Worm (Caenorhabditis elegans) whole organism, midembryonic: ENCODE results near the gene ifta-2.

ENCODE experiments used
- T22C8.4 ChIP-seq: fragments of 200-800 bp; sonication (Bioruptor generic); IDR thresholded peaks from 2 replicates; pipeline ENCODE4 v1.3.6; 2022; ENCODE audit warnings: missing genetic modification characterization, missing compliant biosample characterization
- cog-1 ChIP-seq: sonication (generic microtip); optimal IDR thresholded peaks from 2 replicates; lab custom pipeline; 2016; ENCODE audit warnings: missing genetic modification characterization, missing compliant biosample characterization
- flt-1 ChIP-seq: fragments of 200-800 bp; sonication (Bioruptor generic); IDR thresholded peaks from 2 replicates; pipeline ENCODE4 v1.3.6; 2022; ENCODE audit warnings: missing genetic modification characterization, missing compliant biosample characterization
- klf-2 ChIP-seq: fragments of 200-800 bp; sonication (Bioruptor generic); conservative IDR thresholded peaks from 2 replicates; pipeline ENCODE4 v1.3.6; 2022; ENCODE audit warnings: missing genetic modification reagents, missing genetic modification characterization, missing compliant biosample characterization
- med-1 ChIP-seq: sonication (generic microtip); optimal IDR thresholded peaks from 2 replicates; lab custom pipeline; 2017; ENCODE audit warnings: missing genetic modification characterization, mild to moderate bottlenecking, missing compliant biosample characterization, antibody characterized with exemption, missing genetic modification reagents; ENCODE audit not compliant: insufficient read depth
- ref-1 ChIP-seq: fragments of 200-800 bp; sonication (Bioruptor generic); conservative IDR thresholded peaks from 2 replicates; pipeline ENCODE4 v1.3.6; 2022; ENCODE audit warnings: missing genetic modification reagents, missing genetic modification characterization, missing compliant biosample characterization
- tab-1 ChIP-seq: fragments of 200-800 bp; sonication (Bioruptor generic); IDR thresholded peaks from 2 replicates; pipeline ENCODE4 v1.3.6; 2022; ENCODE audit warnings: missing genetic modification characterization, missing compliant biosample characterization
- ztf-23 ChIP-seq: fragments of 200-800 bp; sonication (Bioruptor generic); IDR thresholded peaks from 2 replicates; pipeline ENCODE4 v1.3.6; 2022; ENCODE audit warnings: missing genetic modification reagents, missing genetic modification characterization, missing compliant biosample characterization
- ztf-29 ChIP-seq: fragments of 200-800 bp; sonication (Bioruptor generic); IDR thresholded peaks from 2 replicates; pipeline ENCODE4 v1.3.6; 2022; ENCODE audit warnings: missing genetic modification reagents, missing genetic modification characterization, missing compliant biosample characterization

ifta-2 gene

ce11 chrIV:17258824-17259223 lies 43.0 kb downstream of the ifta-2 start:
- no peak for TF ChIP-seq klf-2 (GFP tag; lab: Robert Waterston, UW)
- TF ChIP-seq cog-1 (tag; lab: Kevin White, UChicago): no peak
- TF ChIP-seq flt-1 (GFP tag; lab: Robert Waterston, UW): no peak
- TF ChIP-seq ref-1 (GFP tag; lab: Robert Waterston, UW): no peak
- no peak for TF ChIP-seq T22C8.4 (GFP tag; lab: Robert Waterston, UW)
- no peak for TF ChIP-seq tab-1
- no peak for TF ChIP-seq ztf-23
- no peak for TF ChIP-seq ztf-29
- no peak for TF ChIP-seq med-1 (GFP tag; lab: Kevin White, UChicago)

ce11 chrIV:17255001-17255400 lies 46.8 kb downstream of the ifta-2 start, which contains the start of gene gtf-2E1:
gtf-2E1 (plus strand) TSS chrIV:17255301.
- TF ChIP-seq klf-2 (GFP tag; lab: Robert Waterston, UW) (no peak), T22C8.4 (GFP tag; lab: Robert Waterston, UW) (no peak), tab-1 (no peak), flt-1 (GFP tag; lab: Robert Waterston, UW) (no peak), cog-1 (tag; lab: Kevin White, UChicago) (no peak), med-1 (GFP tag; lab: Kevin White, UChicago) (no peak), ztf-29 (no peak), ref-1 (GFP tag; lab: Robert Waterston, UW) (no peak), ztf-23 (no peak)

- TF ChIP-seq ztf-29 (no peak), klf-2 (GFP tag; lab: Robert Waterston, UW) (no peak), T22C8.4 (GFP tag; lab: Robert Waterston, UW) (no peak), med-1 (GFP tag; lab: Kevin White, UChicago) (no peak), tab-1 (no peak), ztf-23 (no peak), cog-1 (tag; lab: Kevin White, UChicago) (no peak), ref-1 (GFP tag; lab: Robert Waterston, UW) (no peak), flt-1 (GFP tag; lab: Robert Waterston, UW) (no peak)
Measured at ce11 chrIV:17253435-17253834, 48.4 kb downstream of the ifta-2 start.
